Worm (Caenorhabditis elegans) whole organism, early embryonic: ENCODE data around the gene C24H10.4.

Experiments used
- ama-1 ChIP-seq: fragments of 150-350 bp; optimal IDR thresholded peaks from 2 replicates; lab custom pipeline; 2014
- ceh-36 ChIP-seq: sonication (generic microtip); optimal IDR thresholded peaks from 2 replicates; lab custom pipeline; 2016; ENCODE audit warnings: missing genetic modification characterization, inconsistent platforms, missing compliant biosample characterization
- tbx-11 ChIP-seq: fragments of 200-800 bp; sonication (Bioruptor generic); IDR thresholded peaks from 2 replicates; pipeline ENCODE4 v1.3.6; 2022; ENCODE audit warnings: missing genetic modification characterization, missing compliant biosample characterization

DNA sequence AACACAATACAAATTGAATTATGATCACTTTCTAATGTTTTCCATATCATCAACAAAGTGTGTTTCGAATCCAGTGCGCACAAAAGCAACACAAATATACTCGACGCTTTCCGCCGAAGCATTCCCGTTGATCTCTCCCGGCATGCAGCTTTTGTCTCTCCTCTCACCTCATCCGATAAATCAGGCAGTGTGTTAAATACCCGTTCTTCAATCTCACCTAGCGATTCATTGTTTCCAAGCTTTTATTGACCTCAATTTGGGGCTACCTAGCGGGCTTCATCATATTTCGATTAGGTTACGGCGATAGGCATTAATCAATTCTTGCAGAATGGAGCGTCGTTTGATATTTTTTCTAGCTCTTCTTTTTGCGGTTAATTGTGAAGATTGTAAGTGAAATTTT is 34.8 kb downstream of the C24H10.4 start, which contains the start of gene ZC449.1:
- TF ChIP-seq tbx-11 (GFP tag; lab: Robert Waterston, UW) (no peak), ama-1 (no peak), ceh-36 (tag; lab: Kevin White, UChicago) (no peak)
